Fruit fly (Drosophila melanogaster): ENCODE data around the gene CG42675.
A peak's percentile ranks its signal among the peaks of the same experiment; 100 is the strongest.

CG42675 gene

dm6 chr3R:5791497-5791896 is 21.9 kb upstream of the CG42675 start, which contains the start of gene Hpf1 (continued):
- TF ChIP-seq CG8119 (GFP tag; IDR thresholded peaks at IDR 0.05): peak; percentile 98
- TF ChIP-seq CG6163 (GFP tag; IDR thresholded peaks at IDR 0.05): peak; percentile 98
- TF ChIP-seq CG6808 (GFP tag; optimal IDR thresholded peaks at IDR 0.05): peak; percentile 98
- peak; percentile 99 for TF ChIP-seq CG34406 (GFP tag; optimal IDR thresholded peaks at IDR 0.05)
- TF ChIP-seq CG11762 (GFP tag; optimal IDR thresholded peaks at IDR 0.05; ENCODE audit: insufficient read depth): peak; percentile 99
- TF ChIP-seq CG3032 (tag; optimal IDR thresholded peaks at IDR 0.05): peak; percentile 99
- peak; percentile 98 for TF ChIP-seq CG11294 (GFP tag; IDR thresholded peaks at IDR 0.05)
- peak; percentile 99 for TF ChIP-seq CG10669 (GFP tag; optimal IDR thresholded peaks at IDR 0.05)
- peak; percentile 95 to 98 for TF ChIP-seq ss (GFP tag; optimal IDR thresholded peaks at IDR 0.05)
- peak; percentile 99 for TF ChIP-seq CG6792 (GFP tag; optimal IDR thresholded peaks at IDR 0.05)
- TF ChIP-seq Ets21C (GFP tag; optimal IDR thresholded peaks at IDR 0.05): peak; percentile 99
- peak; percentile 99 for TF ChIP-seq CG8632 (GFP tag; optimal IDR thresholded peaks at IDR 0.05)
- TF ChIP-seq CG32006 (GFP tag; optimal IDR thresholded peaks at IDR 0.05): peak; percentile 99
- TF ChIP-seq Hr39 (GFP tag; optimal IDR thresholded peaks at IDR 0.05): peak; percentile 99
- peak; percentile 100 for TF ChIP-seq Sox102F (GFP tag; optimal IDR thresholded peaks at IDR 0.05)
- TF ChIP-seq Sox15 (GFP tag; optimal IDR thresholded peaks at IDR 0.05): peak; percentile 99
- TF ChIP-seq Eip93F (GFP tag; optimal IDR thresholded peaks at IDR 0.05): peak; percentile 99
- TF ChIP-seq Eip78C (GFP tag): peak; percentile 100
- TF ChIP-seq CG6276 (GFP tag; optimal IDR thresholded peaks at IDR 0.05): peak; percentile 99
- peak; percentile 99 for TF ChIP-seq Hr4 (GFP tag; optimal IDR thresholded peaks at IDR 0.05)
- TF ChIP-seq svp (GFP tag): peak; percentile 100
- peak; percentile 98 for TF ChIP-seq CG11902 (GFP tag; optimal IDR thresholded peaks at IDR 0.05)
- TF ChIP-seq fkh (GFP tag; optimal IDR thresholded peaks at IDR 0.05): no peak
- TF ChIP-seq CG16779 (tag; optimal IDR thresholded peaks at IDR 0.05): peak; percentile 98
- peak; percentile 93 for TF ChIP-seq Hr38 (GFP tag; optimal IDR thresholded peaks at IDR 0.05)
- TF ChIP-seq CG9139 (GFP tag; optimal IDR thresholded peaks at IDR 0.05): peak; percentile 96
- peak; percentile 98 to 99 for TF ChIP-seq salr (GFP tag; optimal IDR thresholded peaks at IDR 0.05)
- peak; percentile 100 for TF ChIP-seq OdsH (GFP tag; optimal IDR thresholded peaks at IDR 0.05)
- TF ChIP-seq Lpt (GFP tag; optimal IDR thresholded peaks at IDR 0.05): peak; percentile 99
- peak; percentile 95 for TF ChIP-seq Blimp-1 (GFP tag; optimal IDR thresholded peaks at IDR 0.05)
- TF ChIP-seq CG4318 (GFP tag; optimal IDR thresholded peaks at IDR 0.05): peak; percentile 98
- peak; percentile 99 for TF ChIP-seq Ets96B (tag; optimal IDR thresholded peaks at IDR 0.05)
- TF ChIP-seq CG31627 (GFP tag; optimal IDR thresholded peaks at IDR 0.05): peak; percentile 99
- peak; percentile 99 for TF ChIP-seq eg (GFP tag; IDR thresholded peaks at IDR 0.05)
- peak; percentile 99 for TF ChIP-seq CG8319 (GFP tag; optimal IDR thresholded peaks at IDR 0.05)
- TF ChIP-seq dac (GFP tag; optimal IDR thresholded peaks at IDR 0.05): peak; percentile 98

- TF ChIP-seq pdm3 (GFP tag; optimal IDR thresholded peaks at IDR 0.05) (no peak), svp (GFP tag) (peak; percentile 45), OdsH (GFP tag; optimal IDR thresholded peaks at IDR 0.05) (no peak)
Observed at dm6 chr3R:5794267-5795089, 18.9 kb upstream of the CG42675 start, which contains the start of the genes PSMG1 and CG10979. Gene PSMG1, minus strand, starts transcription at chr3R:5794317. Gene CG10979, plus strand, starts transcription at chr3R:5794705.

- TF ChIP-seq Gug (GFP tag; IDR thresholded peaks at IDR 0.05) (no peak), svp (GFP tag) (peak; percentile 94)
Observed at dm6 chr3R:5797709-5798108, 15.7 kb upstream of the CG42675 start.

Measured in whole organism, prepupa.